Fruit fly (Drosophila melanogaster) whole organism, wandering third instar larva: Measurements from ENCODE around the gene Nckx30C.

ENCODE experiments used
- Abd-B ChIP-seq: fragments of >200 bp; optimal IDR thresholded peaks from 2 replicates; lab custom pipeline; 2017; ENCODE audit warnings: missing biosample characterization, missing genetic modification characterization
- CG32264 ChIP-seq: fragments of 200-800 bp; sonication (Bioruptor generic); optimal IDR thresholded peaks from 2 replicates; lab custom pipeline; 2016; ENCODE audit warnings: missing biosample characterization, missing genetic modification characterization
- CG9705 ChIP-seq: fragments of 200-800 bp; sonication (Bioruptor generic); optimal IDR thresholded peaks from 2 replicates; lab custom pipeline; 2018; ENCODE audit warnings: missing biosample characterization, mild to moderate bottlenecking, missing genetic modification characterization
- Dfd ChIP-seq: fragments of >200 bp; optimal IDR thresholded peaks from 2 replicates; lab custom pipeline; 2017; ENCODE audit warnings: missing biosample characterization, missing genetic modification characterization
- Dif ChIP-seq: fragments of 200-275, 200-300 bp; sonication (Bioruptor generic); optimal IDR thresholded peaks from 2 replicates; lab custom pipeline; 2018; ENCODE audit warnings: missing biosample characterization, missing genetic modification characterization; ENCODE audit not compliant: partially characterized antibody
- GATAd ChIP-seq: sonication (Bioruptor generic); optimal IDR thresholded peaks from 2 replicates; lab custom pipeline; 2016; ENCODE audit warnings: missing biosample characterization, missing genetic modification characterization
- HLH106 ChIP-seq: fragments of 200-800 bp; optimal IDR thresholded peaks from 3 replicates; lab custom pipeline; 2019; ENCODE audit warnings: missing biosample characterization, mild to moderate bottlenecking, missing genetic modification characterization, moderate library complexity
- Hnf4 ChIP-seq: fragments of 200-800 bp; sonication (Bioruptor generic); optimal IDR thresholded peaks from 2 replicates; lab custom pipeline; 2016; ENCODE audit warnings: missing biosample characterization, mild to moderate bottlenecking, missing genetic modification characterization
- Hr78 ChIP-seq: fragments of >200 bp; optimal IDR thresholded peaks from 2 replicates; lab custom pipeline; 2017; ENCODE audit warnings: missing biosample characterization, missing genetic modification characterization
- Hr83 ChIP-seq: fragments of 200-300 bp; sonication (Bioruptor generic); optimal IDR thresholded peaks from 2 replicates; lab custom pipeline; 2016; ENCODE audit warnings: missing biosample characterization, mild to moderate bottlenecking, missing genetic modification characterization, moderate library complexity; ENCODE audit not compliant: poor library complexity, severe bottlenecking
- Jra ChIP-seq: sonication (Bioruptor generic); optimal IDR thresholded peaks from 2 replicates; lab custom pipeline; 2016; ENCODE audit warnings: missing biosample characterization, missing genetic modification characterization
- Mio ChIP-seq: sonication (Bioruptor generic); optimal IDR thresholded peaks from 2 replicates; lab custom pipeline; 2016; ENCODE audit warnings: missing biosample characterization, missing genetic modification characterization
- Myc ChIP-seq: fragments of >200 bp; optimal IDR thresholded peaks from 2 replicates; lab custom pipeline; 2017
- Rel ChIP-seq, 2 experiments: fragments of 200-800 bp; sonication (Bioruptor generic) in 1 of 2; optimal IDR thresholded peaks; 2 replicates in 1 of 2; 3 replicates in 1 of 2; lab custom pipeline; 2016 to 2019; ENCODE audit warnings: mild to moderate bottlenecking in 2 of 2, missing biosample characterization in 2 of 2, missing genetic modification characterization in 2 of 2, moderate library complexity in 1 of 2
- Sp1 ChIP-seq: fragments of 200-800 bp; sonication (Bioruptor generic); optimal IDR thresholded peaks from 3 replicates; lab custom pipeline; 2019; ENCODE audit warnings: missing biosample characterization, mild to moderate bottlenecking, missing genetic modification characterization, moderate library complexity
- Vsx2 ChIP-seq: fragments of 200-300, 225-300 bp; sonication (Bioruptor generic); optimal IDR thresholded peaks from 2 replicates; lab custom pipeline; 2018; ENCODE audit warnings: missing biosample characterization, missing genetic modification characterization; ENCODE audit not compliant: partially characterized antibody
- brk ChIP-seq: fragments of 200-800 bp; sonication (Bioruptor generic); optimal IDR thresholded peaks from 2 replicates; lab custom pipeline; 2016; ENCODE audit warnings: missing biosample characterization, mild to moderate bottlenecking, missing genetic modification characterization
- dl ChIP-seq, 2 experiments: fragments of 175-275, 200-275 bp in 1 of 2; fragments of 200-275 bp in 1 of 2; sonication (Bioruptor generic); optimal IDR thresholded peaks; lab custom pipeline; 2018; ENCODE audit warnings: mild to moderate bottlenecking in 2 of 2, missing biosample characterization in 2 of 2, missing genetic modification characterization in 2 of 2, moderate library complexity in 2 of 2; ENCODE audit not compliant: partially characterized antibody in 2 of 2, insufficient read depth in 1 of 2
- dmrt93B ChIP-seq: fragments of 200-800 bp; sonication (Bioruptor generic); optimal IDR thresholded peaks from 2 replicates; lab custom pipeline; 2018; ENCODE audit warnings: missing biosample characterization, mild to moderate bottlenecking, missing genetic modification characterization
- dsf ChIP-seq: sonication (Bioruptor generic); optimal IDR thresholded peaks from 2 replicates; lab custom pipeline; 2016; ENCODE audit warnings: missing biosample characterization, missing genetic modification characterization, borderline replicate concordance
- ey ChIP-seq: fragments of 200-800 bp; sonication (Bioruptor generic); optimal IDR thresholded peaks from 2 replicates; lab custom pipeline; 2016; ENCODE audit warnings: missing biosample characterization, missing genetic modification characterization
- foxo ChIP-seq, 2 experiments: fragments of 200-800 bp; sonication (Bioruptor generic); optimal IDR thresholded peaks; 2 replicates in 1 of 2; 3 replicates in 1 of 2; lab custom pipeline; 2016 to 2017; ENCODE audit warnings: missing biosample characterization in 2 of 2, missing genetic modification characterization in 2 of 2
- fru ChIP-seq: fragments of 200-800 bp; sonication (Bioruptor generic); optimal IDR thresholded peaks from 3 replicates; lab custom pipeline; 2016; ENCODE audit warnings: missing biosample characterization, mild to moderate bottlenecking, missing genetic modification characterization
- h ChIP-seq: fragments of 200-800 bp; sonication (Bioruptor generic); optimal IDR thresholded peaks from 3 replicates; lab custom pipeline; 2016; ENCODE audit warnings: missing biosample characterization, mild to moderate bottlenecking, missing genetic modification characterization
- psq ChIP-seq: fragments of 200-800 bp; sonication (Bioruptor generic); optimal IDR thresholded peaks from 3 replicates; lab custom pipeline; 2017; ENCODE audit warnings: missing biosample characterization, mild to moderate bottlenecking, missing genetic modification characterization, moderate library complexity
- rgr ChIP-seq: fragments of 200-800 bp; sonication (Bioruptor generic); optimal IDR thresholded peaks from 3 replicates; lab custom pipeline; 2016; ENCODE audit warnings: missing biosample characterization, mild to moderate bottlenecking, missing genetic modification characterization
- sage ChIP-seq: fragments of 200-800 bp; sonication (Bioruptor generic); optimal IDR thresholded peaks from 2 replicates; lab custom pipeline; 2016; ENCODE audit warnings: missing biosample characterization, mild to moderate bottlenecking, missing genetic modification characterization
- sv ChIP-seq: fragments of 200-800 bp; sonication (Bioruptor generic); optimal IDR thresholded peaks from 3 replicates; lab custom pipeline; 2016; ENCODE audit warnings: missing biosample characterization, missing genetic modification characterization
- tai ChIP-seq: sonication (Bioruptor generic); optimal IDR thresholded peaks from 2 replicates; lab custom pipeline; 2016; ENCODE audit warnings: missing biosample characterization, missing genetic modification characterization
- woc ChIP-seq: sonication (Bioruptor generic); optimal IDR thresholded peaks from 2 replicates; lab custom pipeline; 2016; ENCODE audit warnings: missing biosample characterization, mild to moderate bottlenecking, missing genetic modification characterization

Gene Nckx30C

dm6 chr2L:9754817-9755216 lies 8.5 kb upstream of the Nckx30C start:
- TF ChIP-seq GATAd, result no peak
- no peak for TF ChIP-seq Sp1
- no peak for TF ChIP-seq Abd-B
- no peak for TF ChIP-seq Dif
- TF ChIP-seq HLH106 (tag; lab: Kevin White, UChicago), result no peak
- TF ChIP-seq h, result no peak
- TF ChIP-seq Rel (GFP tag; optimal IDR thresholded peaks at IDR 0.05; lab: Kevin White, UChicago), result no peak
- no peak for TF ChIP-seq Rel (tag; optimal IDR thresholded peaks at IDR 0.05; lab: Kevin White, UChicago)
- TF ChIP-seq ey (GFP tag; lab: Kevin White, UChicago), result no peak
- no peak for TF ChIP-seq sage
- TF ChIP-seq psq (GFP tag; lab: Kevin White, UChicago), result no peak
- TF ChIP-seq Hnf4 (GFP tag; lab: Kevin White, UChicago), result no peak
- TF ChIP-seq foxo (GFP tag; optimal IDR thresholded peaks at IDR 0.05; lab: Kevin White, UChicago), result no peak
- no peak for TF ChIP-seq dsf (GFP tag; lab: Kevin White, UChicago)
- no peak for TF ChIP-seq CG32264 (GFP tag; lab: Kevin White, UChicago)

- peak; percentile 56 for TF ChIP-seq Dfd (GFP tag; lab: Kevin White, UChicago)
- no peak for TF ChIP-seq foxo (GFP tag; optimal IDR thresholded peaks at IDR 0.05; lab: Kevin White, UChicago)
These were observed 7.1 kb upstream of the Nckx30C start for dm6 chr2L:9753357-9753756.

- TF ChIP-seq brk (GFP tag; lab: Kevin White, UChicago) (no peak), dsf (GFP tag; lab: Kevin White, UChicago) (no peak), Hr78 (GFP tag; lab: Kevin White, UChicago) (no peak)
These were observed 3.5 kb upstream of the Nckx30C start, which contains the start of gene Cyp4e3 for dm6 chr2L:9749745-9750144. Gene Cyp4e3, minus strand, starts transcription at chr2L:9750071.

- TF ChIP-seq woc (GFP tag; lab: Kevin White, UChicago) (no peak), brk (GFP tag; lab: Kevin White, UChicago) (no peak), Dfd (GFP tag; lab: Kevin White, UChicago) (no peak), Rel (GFP tag; optimal IDR thresholded peaks at IDR 0.05; lab: Kevin White, UChicago) (no peak), Rel (tag; optimal IDR thresholded peaks at IDR 0.05; lab: Kevin White, UChicago) (no peak), dmrt93B (GFP tag; lab: Kevin White, UChicago) (no peak), Abd-B (no peak), h (no peak), Jra (GFP tag; lab: Kevin White, UChicago) (no peak), Vsx2 (GFP tag; lab: Kevin White, UChicago) (no peak), Hr83 (GFP tag; lab: Kevin White, UChicago) (no peak), fru (no peak), rgr (no peak), tai (no peak), psq (GFP tag; lab: Kevin White, UChicago) (no peak)
These were observed 1.7 kb downstream of the Nckx30C start for dm6 chr2L:9744634-9745033.

dm6 chr2L:9743823-9744222 lies 2.5 kb downstream of the Nckx30C start:
- TF ChIP-seq Mio (no peak), sv (GFP tag; lab: Kevin White, UChicago) (no peak), dsf (GFP tag; lab: Kevin White, UChicago) (no peak), psq (GFP tag; lab: Kevin White, UChicago) (no peak), Hnf4 (GFP tag; lab: Kevin White, UChicago) (no peak), Hr78 (GFP tag; lab: Kevin White, UChicago) (no peak), ey (GFP tag; lab: Kevin White, UChicago) (no peak), CG9705 (GFP tag; lab: Kevin White, UChicago) (no peak), brk (GFP tag; lab: Kevin White, UChicago) (no peak)
- TF ChIP-seq, all 38 proteins: peak for 0

- no peak for TF ChIP-seq Hnf4 (GFP tag; lab: Kevin White, UChicago)
- no peak for TF ChIP-seq GATAd
- peak; percentile 63 for TF ChIP-seq Dfd (GFP tag; lab: Kevin White, UChicago)
- TF ChIP-seq dmrt93B (GFP tag; lab: Kevin White, UChicago), result no peak
- no peak for TF ChIP-seq Myc (lab: Kevin White, UChicago)
- no peak for TF ChIP-seq dl (GFP tag; optimal IDR thresholded peaks at IDR 0.05; lab: Kevin White, UChicago; ENCODE audit: insufficient read depth in 1 of 2, partially characterized antibody in 2 of 2)
- TF ChIP-seq foxo (GFP tag; optimal IDR thresholded peaks at IDR 0.05; lab: Kevin White, UChicago), result no peak
- TF ChIP-seq dsf (GFP tag; lab: Kevin White, UChicago), result no peak
- TF ChIP-seq, all 38 proteins: peak for 1
These were observed 6.6 kb downstream of the Nckx30C start for dm6 chr2L:9739685-9740084.
